Fruit fly (Drosophila melanogaster): ENCODE data around the gene sowah.

- no peak for TF ChIP-seq z (GFP tag; IDR thresholded peaks at IDR 0.05)
- no peak for TF ChIP-seq kay (GFP tag; optimal IDR thresholded peaks at IDR 0.05)
- TF ChIP-seq Aef1 (GFP tag; IDR thresholded peaks at IDR 0.05), result no peak
- TF ChIP-seq CrebB (tag; optimal IDR thresholded peaks at IDR 0.05), result no peak
- TF ChIP-seq CG10147 (GFP tag; optimal IDR thresholded peaks at IDR 0.05), result no peak
- no peak for TF ChIP-seq scrt (GFP tag; optimal IDR thresholded peaks at IDR 0.05)
- no peak for TF ChIP-seq crol (GFP tag; IDR thresholded peaks at IDR 0.05)
- no peak for TF ChIP-seq CG17361 (GFP tag; IDR thresholded peaks at IDR 0.05)
These were observed 16.5 kb upstream of the sowah start for dm6 chr3L:12588863-12589262.
